Fruit fly (Drosophila melanogaster) whole organism, adult: ENCODE measurements around the gene CG10343.

Experiments used
- CG11617 ChIP-seq: fragments of 200-800 bp; sonication (Bioruptor generic); optimal IDR thresholded peaks from 2 replicates; lab custom pipeline; 2017; ENCODE audit warnings: mild to moderate bottlenecking, missing biosample characterization, missing genetic modification reagents, missing genetic modification characterization
- CG12768 ChIP-seq: fragments of 200-800 bp; sonication (Bioruptor generic); optimal IDR thresholded peaks from 2 replicates; lab custom pipeline; 2017; ENCODE audit warnings: missing biosample characterization, missing genetic modification characterization, mild to moderate bottlenecking, moderate library complexity, missing genetic modification reagents
- CG14711 ChIP-seq: fragments of 200-800 bp; sonication (Bioruptor generic); optimal IDR thresholded peaks from 2 replicates; lab custom pipeline; 2018; ENCODE audit warnings: missing biosample characterization, mild to moderate bottlenecking, missing genetic modification characterization, moderate library complexity
- CG1620 ChIP-seq: fragments of 200-800 bp; sonication (Bioruptor generic); optimal IDR thresholded peaks from 2 replicates; lab custom pipeline; 2016; ENCODE audit warnings: missing biosample characterization, missing genetic modification characterization
- CG33017 ChIP-seq: fragments of 200-800 bp; sonication (Bioruptor generic); optimal IDR thresholded peaks from 2 replicates; lab custom pipeline; 2018; ENCODE audit warnings: missing biosample characterization, mild to moderate bottlenecking, missing genetic modification characterization, moderate library complexity
- CG5204 ChIP-seq: fragments of 200-800 bp; sonication (Bioruptor generic); optimal IDR thresholded peaks from 2 replicates; lab custom pipeline; 2016; ENCODE audit warnings: missing biosample characterization, missing genetic modification characterization
- CG7045 ChIP-seq: fragments of 200-800 bp; sonication (Bioruptor generic); optimal IDR thresholded peaks from 2 replicates; lab custom pipeline; 2017; ENCODE audit warnings: missing biosample characterization, mild to moderate bottlenecking, missing genetic modification characterization
- CG7101 ChIP-seq: fragments of 200-800 bp; sonication (Bioruptor generic); optimal IDR thresholded peaks from 2 replicates; lab custom pipeline; 2018; ENCODE audit warnings: missing biosample characterization, mild to moderate bottlenecking, missing genetic modification characterization, moderate library complexity
- Clk ChIP-seq: fragments of 200-800 bp; sonication (Bioruptor generic); optimal IDR thresholded peaks from 2 replicates; lab custom pipeline; 2017; ENCODE audit warnings: missing biosample characterization, missing genetic modification characterization
- Crg-1 ChIP-seq: fragments of 200-800 bp; sonication (Bioruptor generic); optimal IDR thresholded peaks from 2 replicates; lab custom pipeline; 2016; ENCODE audit warnings: missing biosample characterization, missing genetic modification characterization
- Hr96 ChIP-seq: fragments of 200-800 bp; sonication (Bioruptor generic); optimal IDR thresholded peaks from 2 replicates; lab custom pipeline; 2016; ENCODE audit warnings: missing biosample characterization, missing genetic modification characterization
- Mnt ChIP-seq: fragments of 200-800 bp; sonication (Bioruptor generic); optimal IDR thresholded peaks from 2 replicates; lab custom pipeline; 2016; ENCODE audit warnings: missing biosample characterization, mild to moderate bottlenecking, missing genetic modification characterization
- bab1 ChIP-seq: fragments of 200-800 bp; sonication (Bioruptor generic); optimal IDR thresholded peaks from 3 replicates; lab custom pipeline; 2019; ENCODE audit warnings: missing biosample characterization, mild to moderate bottlenecking, missing genetic modification characterization, moderate library complexity
- cic ChIP-seq: fragments of 200-800 bp; sonication (Bioruptor generic); optimal IDR thresholded peaks from 2 replicates; lab custom pipeline; 2017; ENCODE audit warnings: missing biosample characterization, mild to moderate bottlenecking, missing genetic modification characterization, moderate library complexity
- cnc ChIP-seq, 2 experiments: fragments of >200 bp; optimal IDR thresholded peaks; 2 replicates each; lab custom pipeline; 2017
- kay ChIP-seq: fragments of 200-800 bp; sonication (Bioruptor generic); peaks from one replicate; lab custom pipeline; 2016; ENCODE audit warnings: missing biosample characterization, missing genetic modification characterization, borderline replicate concordance
- ovo ChIP-seq: fragments of 200-800 bp; sonication (Bioruptor generic); optimal IDR thresholded peaks from 2 replicates; lab custom pipeline; 2016; ENCODE audit warnings: missing biosample characterization, missing genetic modification characterization
- pad ChIP-seq: fragments of 200-800 bp; sonication (Bioruptor generic); optimal IDR thresholded peaks from 3 replicates; lab custom pipeline; 2017; ENCODE audit warnings: missing biosample characterization, missing genetic modification characterization, mild to moderate bottlenecking, moderate library complexity, missing genetic modification reagents
- tj ChIP-seq: fragments of 200-800 bp; sonication (Bioruptor generic); optimal IDR thresholded peaks from 3 replicates; lab custom pipeline; 2017; ENCODE audit warnings: missing biosample characterization, mild to moderate bottlenecking, missing genetic modification characterization, moderate library complexity
- toe ChIP-seq: fragments of 200-800 bp; sonication (Bioruptor generic); optimal IDR thresholded peaks from 2 replicates; lab custom pipeline; 2016; ENCODE audit warnings: missing biosample characterization, missing genetic modification characterization

The CG10343 gene

DNA sequence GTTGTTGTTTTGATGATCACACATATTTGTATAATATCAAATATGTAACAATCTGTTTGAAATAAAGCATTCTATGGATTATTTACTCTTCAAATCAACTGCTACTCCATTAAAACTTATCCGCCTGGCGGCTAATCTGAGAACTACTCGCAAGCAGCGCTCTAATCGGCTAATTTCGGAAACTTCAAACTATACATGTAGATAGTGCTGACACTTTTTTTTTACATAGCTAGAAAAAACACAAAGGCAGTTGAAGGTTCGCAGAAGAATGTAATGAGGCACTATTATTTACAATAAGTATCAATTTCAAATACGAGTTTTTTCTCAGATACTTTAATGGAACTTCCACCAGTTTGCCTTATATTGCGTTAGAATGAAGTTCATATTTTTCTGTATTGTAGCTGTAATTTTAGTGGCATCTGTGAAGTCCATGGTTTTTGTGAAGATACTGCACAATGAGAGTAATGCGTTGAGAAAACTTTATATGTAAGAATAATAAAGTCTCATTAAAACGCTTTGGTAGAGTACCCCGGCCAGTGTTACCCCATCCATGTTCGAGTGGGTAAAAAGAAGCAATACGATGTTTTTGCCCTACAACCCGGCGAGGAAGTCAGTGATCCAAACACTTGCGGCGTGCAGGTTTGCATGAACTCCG, 37.2 kb upstream of the CG10343 start:
- TF ChIP-seq tj (GFP tag; lab: Kevin White, UChicago), result no peak
- TF ChIP-seq toe (GFP tag; lab: Kevin White, UChicago), result peak; percentile 35
- no peak for TF ChIP-seq cnc (optimal IDR thresholded peaks at IDR 0.05; lab: Kevin White, UChicago)
- TF ChIP-seq Hr96 (GFP tag; lab: Kevin White, UChicago), result peak; percentile 2
- TF ChIP-seq CG5204, result peak; percentile 50
- peak; percentile 14 for TF ChIP-seq bab1 (GFP tag; lab: Kevin White, UChicago)
- TF ChIP-seq Crg-1 (GFP tag; lab: Kevin White, UChicago), result no peak
- peak; percentile 43 for TF ChIP-seq CG1620 (GFP tag; lab: Kevin White, UChicago)
- TF ChIP-seq CG33017, result no peak

DNA sequence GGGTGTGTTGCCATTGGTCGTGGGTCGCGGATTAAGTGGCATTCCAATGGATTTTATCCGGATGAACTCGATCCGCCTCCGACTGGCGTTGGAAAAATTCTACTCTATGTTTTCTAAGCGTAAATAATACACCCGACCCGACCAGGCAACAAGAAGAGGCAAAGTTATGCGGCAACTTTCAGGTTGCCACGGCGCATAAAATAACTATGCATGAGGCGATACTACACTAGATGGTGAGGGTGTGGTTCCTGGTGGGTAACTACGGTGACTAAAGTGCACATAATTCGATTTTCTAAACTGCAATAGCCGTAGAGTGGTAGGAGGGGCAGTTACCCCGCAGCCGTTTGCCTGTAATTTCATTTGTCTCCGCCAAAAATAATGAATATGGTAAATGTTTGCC, 32.1 kb upstream of the CG10343 start, which contains the start of gene CG43338:
TSS of gene CG43338 (minus strand) at position 101 of the 400 bp plus-strand sequence.
- TF ChIP-seq Mnt (no peak), CG12768 (GFP tag; lab: Kevin White, UChicago) (no peak), cnc (optimal IDR thresholded peaks at IDR 0.05; lab: Kevin White, UChicago) (no peak), CG7045 (no peak), bab1 (GFP tag; lab: Kevin White, UChicago) (no peak)

DNA sequence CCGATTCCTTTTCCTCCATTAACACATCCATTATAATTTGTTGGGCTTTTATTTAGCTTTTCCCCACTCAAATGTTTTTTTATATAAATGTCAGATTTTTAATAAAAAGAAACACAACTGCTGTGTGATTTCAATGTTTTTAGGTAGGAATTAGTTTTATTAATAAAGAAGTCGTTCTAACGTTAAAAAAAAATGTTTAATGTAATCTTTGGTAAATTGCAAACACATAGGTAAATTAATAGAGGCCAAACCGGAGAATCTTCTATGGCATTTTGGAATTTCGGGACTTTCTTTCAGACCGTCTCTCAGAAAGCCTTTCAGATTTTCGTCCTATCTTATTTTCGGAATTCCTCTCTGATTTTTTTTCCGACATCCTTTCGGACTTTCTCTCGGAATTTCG, 30.1 kb upstream of the CG10343 start, which contains the start of gene CG43339:
TSS of gene CG43339 (minus strand) at position 101 of the 400 bp plus-strand sequence.
- TF ChIP-seq Hr96 (GFP tag; lab: Kevin White, UChicago) (no peak), CG14711 (tag; lab: Kevin White, UChicago) (no peak), CG7045 (no peak), cnc (optimal IDR thresholded peaks at IDR 0.05; lab: Kevin White, UChicago) (no peak), CG33017 (no peak), tj (GFP tag; lab: Kevin White, UChicago) (no peak), Clk (no peak), CG7101 (tag; lab: Kevin White, UChicago) (no peak), CG1620 (GFP tag; lab: Kevin White, UChicago) (no peak), ovo (GFP tag; lab: Kevin White, UChicago) (no peak), bab1 (GFP tag; lab: Kevin White, UChicago) (no peak), cic (GFP tag; lab: Kevin White, UChicago) (no peak), Crg-1 (GFP tag; lab: Kevin White, UChicago) (no peak), CG12768 (GFP tag; lab: Kevin White, UChicago) (no peak), CG11617 (no peak), toe (GFP tag; lab: Kevin White, UChicago) (no peak)

DNA sequence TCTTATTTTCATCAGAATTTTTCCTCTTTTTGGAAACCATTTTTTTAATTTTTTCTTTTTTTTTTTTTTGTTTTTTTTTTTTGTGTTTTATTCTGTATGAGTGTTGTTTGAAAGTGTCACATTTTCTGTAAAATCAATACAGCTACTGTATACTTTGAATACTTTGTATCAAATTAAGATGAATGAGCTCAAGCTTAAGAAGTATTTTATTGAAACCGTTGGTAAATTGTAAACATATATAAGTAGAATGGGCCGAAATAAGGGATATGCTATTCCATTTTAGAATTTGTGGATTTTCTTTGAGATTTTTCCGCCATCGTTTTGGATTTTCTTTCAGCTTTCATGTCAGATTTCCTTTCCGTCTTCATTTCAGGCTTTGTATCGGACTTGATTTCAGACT, 28.3 kb upstream of the CG10343 start, which contains the start of gene Mst36Fb:
TSS of gene Mst36Fb (minus strand) at position 101 of the 400 bp plus-strand sequence.
- TF ChIP-seq CG7101 (tag; lab: Kevin White, UChicago), result no peak

DNA sequence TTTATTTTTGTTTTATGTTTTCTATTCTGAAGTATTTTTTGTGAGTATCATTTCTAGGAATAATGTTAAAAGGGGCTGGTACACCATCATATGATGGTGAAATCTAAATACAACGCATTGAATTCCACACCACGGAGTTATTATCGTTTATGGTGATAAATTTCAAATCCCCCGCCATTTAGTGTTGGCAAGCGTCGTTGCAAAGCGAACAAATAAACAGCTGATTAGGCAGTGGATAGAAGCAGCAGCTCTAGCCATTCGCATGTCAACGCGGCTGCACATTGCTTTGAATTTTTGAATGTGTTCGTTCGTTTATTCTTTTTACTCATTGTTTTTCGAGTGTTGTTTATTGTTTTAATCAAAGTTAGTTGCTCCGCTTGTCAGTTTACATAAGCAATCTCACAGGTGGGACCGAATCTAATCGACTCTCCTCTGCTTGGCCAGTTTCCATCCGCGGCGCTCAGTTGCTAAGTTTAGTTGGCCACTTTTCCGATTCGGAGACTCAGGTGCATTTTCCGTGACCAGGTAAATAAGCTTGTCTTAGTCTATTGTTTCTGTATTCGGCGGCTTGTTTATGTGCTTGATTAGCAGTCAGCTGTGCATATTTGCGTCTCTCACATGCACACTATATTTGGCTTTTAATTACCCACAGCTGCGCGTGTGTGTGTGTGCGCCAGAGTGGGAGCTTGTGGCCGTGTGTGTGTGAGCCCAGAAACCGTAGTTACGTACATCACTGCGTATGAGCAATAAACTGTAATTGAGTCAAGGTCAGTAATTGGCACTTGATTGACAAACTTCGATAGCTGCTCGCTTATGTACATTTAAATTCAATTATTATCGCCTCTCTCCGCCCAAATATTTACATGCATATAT, 26.1 kb upstream of the CG10343 start, which contains the start of the genes Mst36Fa and CG31751:
TSS of gene Mst36Fa (minus strand) at position 51 of the 873 bp plus-strand sequence.
TSS of gene CG31751 (plus strand) at position 274 of the 873 bp plus-strand sequence.
- TF ChIP-seq CG7045 (peak; percentile 58), bab1 (GFP tag; lab: Kevin White, UChicago) (peak; percentile 51), Mnt (peak; percentile 73), CG14711 (tag; lab: Kevin White, UChicago) (peak; percentile 42), Hr96 (GFP tag; lab: Kevin White, UChicago) (no peak), CG11617 (peak; percentile 80), Crg-1 (GFP tag; lab: Kevin White, UChicago) (peak; percentile 80), CG5204 (no peak), CG1620 (GFP tag; lab: Kevin White, UChicago) (peak; percentile 53), cnc (optimal IDR thresholded peaks at IDR 0.05; lab: Kevin White, UChicago) (no peak), tj (GFP tag; lab: Kevin White, UChicago) (peak; percentile 42), cic (GFP tag; lab: Kevin White, UChicago) (peak; percentile 95), CG12768 (GFP tag; lab: Kevin White, UChicago) (peak; percentile 85), ovo (GFP tag; lab: Kevin White, UChicago) (peak; percentile 3), kay (no peak), pad (GFP tag; lab: Kevin White, UChicago) (peak; percentile 70), CG33017 (peak; percentile 72), toe (GFP tag; lab: Kevin White, UChicago) (peak; percentile 64), CG7101 (tag; lab: Kevin White, UChicago) (peak; percentile 82), Clk (peak; percentile 45)
